Fruit fly (Drosophila melanogaster) whole organism, embryonic: ENCODE results near the gene CG14194.

Experiments used
- Atf6 ChIP-seq: fragments of 200-800 bp; sonication (Bioruptor generic); IDR thresholded peaks from 2 replicates; pipeline ENCODE4 v1.3.6; 2022; ENCODE audit warnings: missing biosample characterization, missing genetic modification characterization
- CG1024 ChIP-seq: fragments of 200-800 bp; sonication (Bioruptor generic); IDR thresholded peaks from 2 replicates; pipeline ENCODE4 v1.3.6; 2022; ENCODE audit warnings: missing biosample characterization, missing genetic modification characterization
- CG11247 ChIP-seq: fragments of 200-800 bp; sonication (Bioruptor generic); IDR thresholded peaks from 2 replicates; pipeline ENCODE4 v1.3.6; 2022; ENCODE audit warnings: missing biosample characterization, missing genetic modification characterization
- CG11456 ChIP-seq: fragments of 200-800 bp; sonication (Bioruptor generic); IDR thresholded peaks from 3 replicates; pipeline ENCODE4 v1.3.6; 2022; ENCODE audit warnings: missing biosample characterization, missing genetic modification characterization
- CG11504 ChIP-seq: fragments of 200-800 bp; sonication (Bioruptor generic); optimal IDR thresholded peaks from 3 replicates; lab custom pipeline; 2019; ENCODE audit warnings: missing biosample characterization, mild to moderate bottlenecking, missing genetic modification characterization, moderate library complexity
- CG12391 ChIP-seq: fragments of 200-800 bp; sonication (Bioruptor generic); optimal IDR thresholded peaks from 3 replicates; lab custom pipeline; 2018; ENCODE audit warnings: missing biosample characterization, mild to moderate bottlenecking, missing genetic modification characterization, moderate library complexity
- CG12769 ChIP-seq: fragments of 200-800 bp; sonication (Bioruptor generic); optimal IDR thresholded peaks from 2 replicates; lab custom pipeline; 2019; ENCODE audit warnings: missing biosample characterization, mild to moderate bottlenecking, missing genetic modification characterization, moderate library complexity
- CG14860 ChIP-seq: fragments of 200-800 bp; sonication (Bioruptor generic); IDR thresholded peaks from 3 replicates; pipeline ENCODE4 v1.3.6; 2022; ENCODE audit warnings: missing biosample characterization, missing genetic modification characterization; ENCODE audit not compliant: partially characterized antibody
- CG14965 ChIP-seq: fragments of 200-800 bp; sonication (Bioruptor generic); optimal IDR thresholded peaks from 2 replicates; lab custom pipeline; 2016; ENCODE audit warnings: missing biosample characterization, missing genetic modification characterization, borderline replicate concordance
- CG15696 ChIP-seq: fragments of 200-800 bp; sonication (Bioruptor generic); optimal IDR thresholded peaks from 2 replicates; lab custom pipeline; 2019; ENCODE audit warnings: missing biosample characterization, mild to moderate bottlenecking, missing genetic modification characterization, moderate library complexity
- CG16779 ChIP-seq: fragments of 200-800 bp; sonication (Bioruptor generic); IDR thresholded peaks from 2 replicates; pipeline ENCODE4 v1.3.6; 2022; ENCODE audit warnings: missing biosample characterization, missing genetic modification characterization
- CG17829 ChIP-seq: fragments of 200-800 bp; optimal IDR thresholded peaks from 2 replicates; lab custom pipeline; 2019; ENCODE audit warnings: missing biosample characterization, mild to moderate bottlenecking, missing genetic modification characterization, moderate library complexity
- CG2202 ChIP-seq: fragments of 200-800 bp; sonication (Bioruptor generic); optimal IDR thresholded peaks from 2 replicates; lab custom pipeline; 2018; ENCODE audit warnings: missing biosample characterization, mild to moderate bottlenecking, missing genetic modification characterization
- CG31224 ChIP-seq: fragments of 200-800 bp; sonication (Bioruptor generic); IDR thresholded peaks from 2 replicates; pipeline ENCODE4 v1.3.6; 2022; ENCODE audit warnings: missing biosample characterization, missing genetic modification characterization
- CG7987 ChIP-seq: fragments of 200-800 bp; sonication (Bioruptor generic); optimal IDR thresholded peaks from 2 replicates; lab custom pipeline; 2018; ENCODE audit warnings: missing biosample characterization, mild to moderate bottlenecking, missing genetic modification characterization, moderate library complexity
- CG9215 ChIP-seq: fragments of 200-800 bp; sonication (Bioruptor generic); IDR thresholded peaks from 2 replicates; pipeline ENCODE4 v1.3.6; 2022; ENCODE audit warnings: missing biosample characterization, missing genetic modification characterization
- CHES-1-like ChIP-seq: fragments of 200-800 bp; sonication (Bioruptor generic); optimal IDR thresholded peaks from 2 replicates; lab custom pipeline; 2016; ENCODE audit warnings: missing biosample characterization, missing genetic modification characterization
- Drgx ChIP-seq: fragments of 200-800 bp; sonication (Bioruptor generic); IDR thresholded peaks from 2 replicates; pipeline ENCODE4 v1.3.6; 2022; ENCODE audit warnings: missing biosample characterization, missing genetic modification characterization
- H15 ChIP-seq: fragments of 200-800 bp; sonication (Bioruptor generic); IDR thresholded peaks from 3 replicates; pipeline ENCODE4 v1.3.6; 2022; ENCODE audit warnings: missing biosample characterization, missing genetic modification characterization
- HLH4C ChIP-seq: fragments of 200-800 bp; sonication (Bioruptor generic); IDR thresholded peaks from 3 replicates; pipeline ENCODE4 v1.3.6; 2022; ENCODE audit warnings: missing biosample characterization, missing genetic modification characterization; ENCODE audit not compliant: partially characterized antibody
- Hsf ChIP-seq: fragments of 200-800 bp; sonication (Bioruptor generic); optimal IDR thresholded peaks from 3 replicates; lab custom pipeline; 2016; ENCODE audit warnings: missing biosample characterization, missing genetic modification characterization
- MBD-R2 ChIP-seq: fragments of 200-800 bp; sonication (Bioruptor generic); IDR thresholded peaks from 2 replicates; pipeline ENCODE4 v1.3.6; 2022; ENCODE audit warnings: missing biosample characterization, missing genetic modification characterization
- Med ChIP-seq: fragments of 200-800 bp; sonication (Bioruptor generic); peaks from one replicate; lab custom pipeline; 2016; ENCODE audit warnings: missing biosample characterization, missing genetic modification characterization, mild to moderate bottlenecking, inconsistent platforms, moderate library complexity
- Stat92E ChIP-seq, 3 experiments: fragments of >200 bp in 2 of 3; fragments of 200-800 bp in 1 of 3; sonication (Bioruptor generic) in 1 of 3; optimal IDR thresholded peaks; 2 replicates each; lab custom pipeline; 2017 to 2019; ENCODE audit warnings: missing biosample characterization in 3 of 3, missing genetic modification characterization in 3 of 3, mild to moderate bottlenecking in 1 of 3, moderate library complexity in 1 of 3
- ash1 ChIP-seq: fragments of 200-800 bp; sonication (Bioruptor generic); optimal IDR thresholded peaks from 2 replicates; lab custom pipeline; 2018; ENCODE audit warnings: missing biosample characterization, mild to moderate bottlenecking, missing genetic modification characterization
- bigmax ChIP-seq: fragments of 200-800 bp; sonication (Bioruptor generic); optimal IDR thresholded peaks from 2 replicates; lab custom pipeline; 2018; ENCODE audit warnings: missing biosample characterization, mild to moderate bottlenecking, missing genetic modification characterization
- br ChIP-seq: fragments of >200 bp; optimal IDR thresholded peaks from 2 replicates; lab custom pipeline; 2017
- chinmo ChIP-seq: fragments of 200-800 bp; sonication (Bioruptor generic); IDR thresholded peaks from 4 replicates; pipeline ENCODE4 v1.3.6; 2022; ENCODE audit warnings: missing biosample characterization, missing genetic modification characterization; ENCODE audit not compliant: partially characterized antibody
- croc ChIP-seq: fragments of 200-800 bp; sonication (Bioruptor generic); conservative IDR thresholded peaks from 3 replicates; pipeline ENCODE4 v1.3.6; 2022; ENCODE audit warnings: missing biosample characterization, missing genetic modification characterization
- exex ChIP-seq: fragments of 200-800 bp; sonication (Bioruptor generic); optimal IDR thresholded peaks from 4 replicates; lab custom pipeline; 2018; ENCODE audit warnings: missing biosample characterization, mild to moderate bottlenecking, missing genetic modification characterization, moderate library complexity
- fru ChIP-seq: fragments of >200 bp; optimal IDR thresholded peaks from 2 replicates; lab custom pipeline; 2017
- ind ChIP-seq: fragments of 200-800 bp; sonication (Bioruptor generic); optimal IDR thresholded peaks from 3 replicates; lab custom pipeline; 2016; ENCODE audit warnings: missing biosample characterization, missing genetic modification characterization
- kay ChIP-seq: fragments of 200-800 bp; sonication (Bioruptor generic); optimal IDR thresholded peaks from 2 replicates; lab custom pipeline; 2016; ENCODE audit warnings: missing biosample characterization, missing genetic modification characterization
- mirr ChIP-seq: fragments of 200-800 bp; sonication (Bioruptor generic); optimal IDR thresholded peaks from 3 replicates; lab custom pipeline; 2018; ENCODE audit warnings: missing biosample characterization, mild to moderate bottlenecking, missing genetic modification characterization
- pzg ChIP-seq: fragments of 200-800 bp; sonication (Bioruptor generic); optimal IDR thresholded peaks from 3 replicates; lab custom pipeline; 2018; ENCODE audit warnings: missing biosample characterization, mild to moderate bottlenecking, missing genetic modification characterization, moderate library complexity
- sd ChIP-seq: fragments of 200-800 bp; sonication (Bioruptor generic); optimal IDR thresholded peaks from 3 replicates; lab custom pipeline; 2018; ENCODE audit warnings: missing biosample characterization, mild to moderate bottlenecking, missing genetic modification characterization, moderate library complexity
- sens ChIP-seq: fragments of 200-800 bp; sonication (Bioruptor generic); peaks from one replicate; lab custom pipeline; 2016; ENCODE audit warnings: missing biosample characterization, missing genetic modification characterization
- shn ChIP-seq: fragments of 200-800 bp; sonication (Bioruptor generic); optimal IDR thresholded peaks from 3 replicates; lab custom pipeline; 2016; ENCODE audit warnings: missing biosample characterization, missing genetic modification characterization
- sqz ChIP-seq: fragments of 200-800 bp; sonication (Bioruptor generic); optimal IDR thresholded peaks from 3 replicates; lab custom pipeline; 2018; ENCODE audit warnings: missing biosample characterization, mild to moderate bottlenecking, missing genetic modification characterization
- sr ChIP-seq: fragments of 200-800 bp; sonication (Bioruptor generic); IDR thresholded peaks from 3 replicates; pipeline ENCODE4 v1.3.6; 2022; ENCODE audit warnings: missing biosample characterization, missing genetic modification characterization
- tio ChIP-seq: fragments of 200-800 bp; sonication (Bioruptor generic); optimal IDR thresholded peaks from 2 replicates; lab custom pipeline; 2017; ENCODE audit warnings: missing biosample characterization, missing genetic modification characterization, inconsistent platforms
- unpg ChIP-seq: fragments of 200-800 bp; sonication (Bioruptor generic); optimal IDR thresholded peaks from 3 replicates; lab custom pipeline; 2018; ENCODE audit warnings: missing biosample characterization, mild to moderate bottlenecking, missing genetic modification characterization, moderate library complexity
- z ChIP-seq: fragments of 200-800 bp; sonication (Bioruptor generic); IDR thresholded peaks from 3 replicates; pipeline ENCODE4 v1.3.6; 2022; ENCODE audit warnings: missing biosample characterization, missing genetic modification characterization

Gene CG14194

DNA sequence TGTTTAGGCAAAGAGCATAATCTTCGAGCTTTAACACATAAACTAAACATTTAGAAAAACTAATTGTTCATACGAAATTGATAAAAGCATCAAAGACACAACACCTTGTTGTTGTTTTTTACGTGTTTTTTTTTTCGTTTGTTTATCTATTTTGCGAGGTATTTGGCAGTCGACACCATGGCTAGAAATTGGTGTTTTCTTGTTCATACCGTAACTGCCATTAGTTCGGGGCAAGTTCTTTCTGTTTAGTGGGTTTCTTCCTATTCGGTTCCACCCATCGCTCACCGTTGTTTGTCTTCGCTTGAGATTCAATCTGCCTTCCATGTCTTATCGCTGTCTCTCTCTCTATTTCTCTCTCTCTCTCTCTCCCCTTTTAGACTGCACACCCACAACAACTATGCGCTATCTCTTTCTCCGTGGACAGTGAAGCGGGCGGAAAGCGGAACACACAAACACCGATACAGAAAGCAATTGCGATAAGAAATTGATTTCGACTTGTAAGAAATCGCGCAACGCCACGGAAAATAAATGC lies 46.9 kb upstream of the CG14194 start (continued):
- TF ChIP-seq CG15696 (no peak), ind (GFP tag; lab: Kevin White, UChicago) (peak; percentile 30), CG12391 (no peak), tio (GFP tag; lab: Kevin White, UChicago) (peak; percentile 13), ash1 (no peak), bigmax (no peak), CG16779 (GFP tag; lab: Robert Waterston, UW) (no peak), shn (peak; percentile 28), CG9215 (GFP tag; lab: Robert Waterston, UW) (0 out of 2 replicates have a peak, but pooled peaks have one; percentile 11), CG1024 (no peak), CG7987 (peak; percentile 15)

DNA sequence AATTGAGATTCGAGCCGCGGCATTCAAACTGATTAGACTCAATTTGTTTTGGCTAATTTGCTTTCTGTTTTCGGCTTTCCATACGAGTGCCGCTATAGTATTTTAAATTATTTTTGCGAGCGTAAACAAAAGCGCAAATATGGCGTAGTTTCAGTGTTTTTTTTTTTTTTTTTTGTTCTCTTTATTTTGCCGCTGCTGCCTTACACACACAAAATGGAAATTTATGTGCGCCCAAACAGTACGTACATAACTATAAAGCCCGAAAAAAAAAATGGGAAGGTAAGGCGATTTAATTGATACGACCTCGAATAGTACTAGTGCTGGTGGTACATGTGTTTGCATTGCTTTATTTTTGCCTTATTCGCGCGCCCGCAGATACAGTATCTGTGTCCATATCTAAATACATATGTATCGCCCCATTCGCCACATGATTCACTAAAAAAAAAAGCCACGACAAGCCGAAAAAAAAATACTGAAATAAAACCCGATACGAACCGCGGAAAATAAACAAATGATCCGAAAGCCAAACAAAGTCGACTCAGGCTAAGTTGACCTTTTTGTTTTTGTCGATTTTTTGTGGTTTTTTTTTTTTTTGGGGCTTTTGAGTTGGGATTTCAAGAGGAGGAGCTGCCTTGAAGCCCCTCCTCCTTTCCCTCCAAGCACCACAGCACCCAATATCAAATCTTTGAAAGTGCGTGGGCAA lies 45.3 kb upstream of the CG14194 start:
- peak; percentile 43 for TF ChIP-seq exex (tag; lab: Kevin White, UChicago)
- TF ChIP-seq CG12769 (tag; lab: Kevin White, UChicago), result no peak
- TF ChIP-seq sd (tag; lab: Kevin White, UChicago), result peak; percentile 28
- no peak for TF ChIP-seq CG14860
- TF ChIP-seq sr (GFP tag; lab: Robert Waterston, UW), result peak; percentile 53; the same call in 1 of the 3 replicates
- TF ChIP-seq kay (GFP tag; lab: Kevin White, UChicago), result no peak
- no peak for TF ChIP-seq CHES-1-like
- no peak for TF ChIP-seq H15 (GFP tag; lab: Robert Waterston, UW)
- TF ChIP-seq CG17829 (tag; lab: Kevin White, UChicago), result no peak
- no peak for TF ChIP-seq croc (GFP tag; lab: Robert Waterston, UW)
- no peak for TF ChIP-seq CG14965 (GFP tag; lab: Kevin White, UChicago)
- 0 out of 3 replicates have a peak, but pooled peaks have one; percentile 37 for TF ChIP-seq z (GFP tag; lab: Robert Waterston, UW)
- TF ChIP-seq Hsf, result no peak
- no peak for TF ChIP-seq Atf6 (GFP tag; lab: Robert Waterston, UW)
- TF ChIP-seq HLH4C (GFP tag; lab: Robert Waterston, UW), result no peak
- TF ChIP-seq unpg (GFP tag; lab: Kevin White, UChicago), result no peak
- TF ChIP-seq CG11247 (GFP tag; lab: Robert Waterston, UW), result no peak
- TF ChIP-seq CG31224 (GFP tag; lab: Robert Waterston, UW), result peak; percentile 82
- peak; percentile 29 for TF ChIP-seq mirr (GFP tag; lab: Kevin White, UChicago)
- TF ChIP-seq Med (GFP tag; lab: Kevin White, UChicago), result peak; percentile 7
- TF ChIP-seq pzg (GFP tag; lab: Kevin White, UChicago), result no peak
- no peak for TF ChIP-seq Stat92E (GFP tag; optimal IDR thresholded peaks at IDR 0.05; lab: Kevin White, UChicago)
- TF ChIP-seq CG11504 (tag; lab: Kevin White, UChicago), result no peak
- TF ChIP-seq chinmo (GFP tag; lab: Robert Waterston, UW), result 0 out of 4 replicates have a peak, but pooled peaks have one; percentile 38
- no peak for TF ChIP-seq MBD-R2 (GFP tag; lab: Robert Waterston, UW)
- TF ChIP-seq CG11456 (GFP tag; lab: Robert Waterston, UW), result no peak
- TF ChIP-seq sqz, result peak; percentile 67
- TF ChIP-seq br (lab: Kevin White, UChicago), result no peak
- no peak for TF ChIP-seq fru (lab: Kevin White, UChicago)
- peak; percentile 43 for TF ChIP-seq sens (GFP tag; lab: Kevin White, UChicago)
- no peak for TF ChIP-seq CG2202 (tag; lab: Kevin White, UChicago)
- TF ChIP-seq Drgx, result 0 out of 2 replicates have a peak, but pooled peaks have one; percentile 23
- TF ChIP-seq, all 482 proteins: peak for 11
